Worm (Caenorhabditis elegans) whole organism, L4 larva: Measurements from ENCODE around the gene F09F7.6.

Experiments
- F10B5.3 ChIP-seq: sonication (generic microtip); optimal IDR thresholded peaks from 2 replicates; lab custom pipeline; 2016; ENCODE audit warnings: mild to moderate bottlenecking, missing genetic modification characterization, missing compliant biosample characterization
- F37D6.2 ChIP-seq: sonication (generic microtip); optimal IDR thresholded peaks from 2 replicates; lab custom pipeline; 2016; ENCODE audit warnings: mild to moderate bottlenecking, missing genetic modification characterization, missing compliant biosample characterization
- F49E8.2 ChIP-seq: sonication (generic microtip); optimal IDR thresholded peaks from 2 replicates; lab custom pipeline; 2016; ENCODE audit warnings: missing compliant biosample characterization, mild to moderate bottlenecking, missing genetic modification characterization, borderline replicate concordance
- Y48G9A.11 ChIP-seq: fragments of 200-800 bp; sonication (Bioruptor generic); IDR thresholded peaks from 2 replicates; pipeline ENCODE4 v1.3.6; 2022; ENCODE audit warnings: missing genetic modification reagents, missing genetic modification characterization, missing compliant biosample characterization
- ZK337.2 ChIP-seq: fragments of 200-800 bp; sonication (Bioruptor generic); IDR thresholded peaks from 2 replicates; pipeline ENCODE4 v1.3.6; 2022; ENCODE audit warnings: missing genetic modification reagents, missing genetic modification characterization, missing compliant biosample characterization
- aha-1 ChIP-seq: fragments of 150-350 bp; peaks from one replicate; lab custom pipeline; 2014; ENCODE audit warnings: missing biosample characterization, missing genetic modification characterization
- ceh-28 ChIP-seq: fragments of 150-350 bp; optimal IDR thresholded peaks from 2 replicates; lab custom pipeline; 2014; ENCODE audit warnings: missing biosample characterization, missing genetic modification reagents, missing genetic modification characterization
- ceh-44 ChIP-seq: fragments of 200-800 bp; sonication (Bioruptor generic); IDR thresholded peaks from 2 replicates; pipeline ENCODE4 v1.3.6; 2022; ENCODE audit warnings: missing genetic modification reagents, missing genetic modification characterization, missing compliant biosample characterization
- ceh-82 ChIP-seq: sonication (generic microtip); optimal IDR thresholded peaks from 2 replicates; lab custom pipeline; 2017; ENCODE audit warnings: missing biosample characterization, missing genetic modification characterization
- cey-2 ChIP-seq: sonication (generic microtip); optimal IDR thresholded peaks from 3 replicates; lab custom pipeline; 2017; ENCODE audit warnings: missing genetic modification characterization, mild to moderate bottlenecking, missing compliant biosample characterization, antibody characterized with exemption, borderline replicate concordance; ENCODE audit not compliant: insufficient read depth
- daf-12 ChIP-seq: fragments of 150-350 bp; optimal IDR thresholded peaks from 2 replicates; lab custom pipeline; 2014; ENCODE audit warnings: missing biosample characterization, missing genetic modification reagents, missing genetic modification characterization
- daf-16 ChIP-seq, 3 experiments: sonication (generic microtip); optimal IDR thresholded peaks; 2 replicates each; lab custom pipeline; 2016 to 2017; ENCODE audit warnings: missing genetic modification characterization in 3 of 3, missing genetic modification reagents in 3 of 3, mild to moderate bottlenecking in 2 of 3, missing compliant biosample characterization in 2 of 3, missing biosample characterization in 1 of 3, moderate library complexity in 1 of 3
- daf-8 ChIP-seq: fragments of 200-800 bp; sonication (Bioruptor generic); IDR thresholded peaks from 2 replicates; pipeline ENCODE4 v1.3.6; 2022; ENCODE audit warnings: missing genetic modification characterization, missing compliant biosample characterization
- dmd-6 ChIP-seq: fragments of 200-800 bp; sonication (Bioruptor generic); IDR thresholded peaks from 2 replicates; pipeline ENCODE4 v1.3.6; 2022; ENCODE audit warnings: missing genetic modification reagents, missing genetic modification characterization, missing compliant biosample characterization
- dve-1 ChIP-seq: sonication (generic microtip); optimal IDR thresholded peaks from 2 replicates; lab custom pipeline; 2017; ENCODE audit warnings: antibody characterized with exemption, mild to moderate bottlenecking, missing genetic modification characterization, missing compliant biosample characterization; ENCODE audit not compliant: insufficient read depth
- fkh-10 ChIP-seq: fragments of 150-350 bp; optimal IDR thresholded peaks from 2 replicates; lab custom pipeline; 2014; ENCODE audit warnings: missing biosample characterization, missing genetic modification reagents, missing genetic modification characterization
- hlh-11 ChIP-seq: fragments of 200-800 bp; sonication (Bioruptor generic); optimal IDR thresholded peaks from 2 replicates; lab custom pipeline; 2018; ENCODE audit warnings: mild to moderate bottlenecking, missing genetic modification characterization, missing compliant biosample characterization
- hlh-30 ChIP-seq: sonication (generic microtip); optimal IDR thresholded peaks from 2 replicates; lab custom pipeline; 2017; ENCODE audit warnings: antibody characterized with exemption, mild to moderate bottlenecking, missing genetic modification characterization, missing compliant biosample characterization; ENCODE audit not compliant: insufficient read depth
- lim-7 ChIP-seq: fragments of 200-800 bp; sonication (Bioruptor generic); IDR thresholded peaks from 2 replicates; pipeline ENCODE4 v1.3.6; 2022; ENCODE audit warnings: missing genetic modification characterization, missing compliant biosample characterization
- lin-13 ChIP-seq: fragments of 150-350 bp; optimal IDR thresholded peaks from 2 replicates; lab custom pipeline; 2014; ENCODE audit warnings: missing biosample characterization, missing genetic modification reagents, missing genetic modification characterization
- lin-29 ChIP-seq: fragments of 200-800 bp; sonication (Bioruptor generic); IDR thresholded peaks from 2 replicates; pipeline ENCODE4 v1.3.6; 2022; ENCODE audit warnings: missing genetic modification reagents, missing genetic modification characterization, missing compliant biosample characterization
- lsy-2 ChIP-seq, 2 experiments: fragments of 150-350 bp in 1 of 2; sonication (generic microtip) in 1 of 2; optimal IDR thresholded peaks; 2 replicates each; lab custom pipeline; 2014 to 2017; ENCODE audit warnings: missing biosample characterization in 2 of 2, missing genetic modification characterization in 2 of 2
- mdl-1 ChIP-seq, 2 experiments: fragments of 150-350 bp in 1 of 2; sonication (generic microtip) in 1 of 2; optimal IDR thresholded peaks; 2 replicates each; lab custom pipeline; 2014 to 2017; ENCODE audit warnings: missing biosample characterization in 2 of 2, missing genetic modification characterization in 2 of 2
- mep-1 ChIP-seq: fragments of 150-350 bp; sonication (generic microtip); optimal IDR thresholded peaks from 3 replicates; lab custom pipeline; 2014; ENCODE audit warnings: missing biosample characterization, missing genetic modification characterization
- mes-2 ChIP-seq: sonication (generic microtip); optimal IDR thresholded peaks from 2 replicates; lab custom pipeline; 2016; ENCODE audit warnings: missing genotype, mild to moderate bottlenecking, missing genetic modification characterization, missing compliant biosample characterization; ENCODE audit not compliant: poor library complexity, severe bottlenecking
- mxl-3 ChIP-seq: fragments of 200-800 bp; sonication (Bioruptor generic); optimal IDR thresholded peaks from 2 replicates; lab custom pipeline; 2018; ENCODE audit warnings: mild to moderate bottlenecking, missing genetic modification characterization, missing compliant biosample characterization
- nhr-11 ChIP-seq: fragments of 150-350 bp; optimal IDR thresholded peaks from 2 replicates; lab custom pipeline; 2014; ENCODE audit warnings: missing biosample characterization, missing genetic modification characterization
- nhr-111 ChIP-seq: fragments of 200-800 bp; sonication (Bioruptor generic); optimal IDR thresholded peaks from 2 replicates; lab custom pipeline; 2018; ENCODE audit warnings: mild to moderate bottlenecking, missing genetic modification characterization, missing compliant biosample characterization
- nhr-25 ChIP-seq: sonication (generic microtip); optimal IDR thresholded peaks from 2 replicates; lab custom pipeline; 2017; ENCODE audit warnings: missing genetic modification characterization, mild to moderate bottlenecking, missing compliant biosample characterization, antibody characterized with exemption, moderate library complexity, borderline replicate concordance; ENCODE audit not compliant: insufficient read depth
- nhr-28 ChIP-seq: fragments of 150-350 bp; optimal IDR thresholded peaks from 2 replicates; lab custom pipeline; 2014; ENCODE audit warnings: missing biosample characterization, missing genetic modification characterization
- nhr-48 ChIP-seq: sonication (generic microtip); optimal IDR thresholded peaks from 2 replicates; lab custom pipeline; 2016; ENCODE audit warnings: mild to moderate bottlenecking, missing genetic modification characterization, missing compliant biosample characterization
- nhr-6 ChIP-seq: fragments of 150-350 bp; optimal IDR thresholded peaks from 2 replicates; lab custom pipeline; 2014; ENCODE audit warnings: missing biosample characterization, missing genetic modification characterization
- pqm-1 ChIP-seq: sonication (generic microtip); optimal IDR thresholded peaks from 2 replicates; lab custom pipeline; 2017; ENCODE audit warnings: missing biosample characterization, missing genetic modification characterization
- skn-1 ChIP-seq: fragments of 150-350 bp; optimal IDR thresholded peaks from 2 replicates; lab custom pipeline; 2014; ENCODE audit warnings: missing biosample characterization, missing genetic modification characterization
- tra-1 ChIP-seq: fragments of 200-800 bp; sonication (Bioruptor generic); IDR thresholded peaks from 2 replicates; pipeline ENCODE4 v1.3.6; 2022; ENCODE audit warnings: missing genetic modification reagents, missing genetic modification characterization, missing compliant biosample characterization
- unc-130 ChIP-seq: sonication (generic microtip); optimal IDR thresholded peaks from 2 replicates; lab custom pipeline; 2016; ENCODE audit warnings: missing genetic modification reagents, missing genetic modification characterization, missing compliant biosample characterization
- unc-39 ChIP-seq: sonication (generic microtip); optimal IDR thresholded peaks from 2 replicates; lab custom pipeline; 2017; ENCODE audit warnings: missing biosample characterization, missing genetic modification characterization
- unc-62 ChIP-seq, 3 experiments: fragments of 150-350 bp in 1 of 3; sonication (generic microtip); optimal IDR thresholded peaks in 2 of 3; peaks in 1 of 3; 1 replicate in 1 of 3; 2 replicates in 2 of 3; lab custom pipeline; 2014 to 2017; ENCODE audit warnings: missing biosample characterization in 3 of 3, missing genetic modification characterization in 3 of 3, missing genetic modification reagents in 3 of 3, missing genotype in 1 of 3
- zag-1 ChIP-seq: fragments of 150-350 bp; optimal IDR thresholded peaks from 2 replicates; lab custom pipeline; 2014; ENCODE audit warnings: missing biosample characterization, missing genetic modification characterization
- zfp-2 ChIP-seq: sonication (generic microtip); optimal IDR thresholded peaks from 2 replicates; lab custom pipeline; 2016; ENCODE audit warnings: mild to moderate bottlenecking, missing genetic modification characterization, missing compliant biosample characterization
- ztf-7 ChIP-seq: fragments of 150-350 bp; optimal IDR thresholded peaks from 2 replicates; lab custom pipeline; 2014; ENCODE audit warnings: missing biosample characterization, missing genetic modification characterization

Gene F09F7.6

ce11 chrIII:5550193-5550592, 1.7 kb downstream of the F09F7.6 start:
- TF ChIP-seq F49E8.2 (tag; lab: Kevin White, UChicago): no peak
- TF ChIP-seq zag-1: no peak
- no peak for TF ChIP-seq mep-1
- peak; percentile 48 for TF ChIP-seq nhr-28 (tag; lab: Kevin White, UChicago)
- TF ChIP-seq hlh-11 (tag; lab: Kevin White, UChicago): no peak
- TF ChIP-seq lin-29: peak; percentile 9; the same call in 1 of the 2 replicates
- no peak for TF ChIP-seq unc-130 (GFP tag; lab: Kevin White, UChicago)
- TF ChIP-seq dmd-6: 0 out of 2 replicates have a peak, but pooled peaks have one; percentile 12
- no peak for TF ChIP-seq nhr-11 (tag; lab: Kevin White, UChicago)
- TF ChIP-seq cey-2: peak; percentile 6
- peak; percentile 18 for TF ChIP-seq hlh-30 (tag; lab: Kevin White, UChicago)
- TF ChIP-seq daf-8 (GFP tag; lab: Robert Waterston, UW): no peak
- TF ChIP-seq F10B5.3 (tag; lab: Kevin White, UChicago): no peak
- peak in 1 of 2 experiments; percentile 61 for TF ChIP-seq unc-62 (GFP tag; optimal IDR thresholded peaks at IDR 0.05 in 1 of 2; lab: Kevin White, UChicago)
- no peak for TF ChIP-seq unc-62 (tag; optimal IDR thresholded peaks at IDR 0.05; lab: Kevin White, UChicago)
- TF ChIP-seq F37D6.2: no peak
- peak; percentile 42 for TF ChIP-seq aha-1 (tag; lab: Kevin White, UChicago)
- TF ChIP-seq dve-1 (tag; lab: Kevin White, UChicago): peak; percentile 23
- TF ChIP-seq mdl-1 (tag; optimal IDR thresholded peaks at IDR 0.05; lab: Kevin White, UChicago): peak in 1 of 2 experiments; percentile 32
- TF ChIP-seq lim-7: no peak
- no peak for TF ChIP-seq ceh-28 (tag; lab: Kevin White, UChicago)

ce11 chrIII:5546730-5547129, 5.2 kb downstream of the F09F7.6 start, which contains the start of gene F09F7.5:
TSS of gene F09F7.5 (plus strand) at chrIII:5546987.
- TF ChIP-seq mxl-3 (GFP tag; lab: Kevin White, UChicago) (peak; percentile 31), mdl-1 (tag; optimal IDR thresholded peaks at IDR 0.05; lab: Kevin White, UChicago) (no peak), daf-16 (GFP tag; optimal IDR thresholded peaks at IDR 0.05; lab: Kevin White, UChicago) (no peak), daf-16 (tag; optimal IDR thresholded peaks at IDR 0.05; lab: Kevin White, UChicago) (peak; percentile 30), pqm-1 (tag; lab: Kevin White, UChicago) (peak; percentile 70), dmd-6 (peak; percentile 55), unc-39 (tag; lab: Kevin White, UChicago) (no peak)

ce11 chrIII:5546309-5546708, 5.6 kb downstream of the F09F7.6 start:
- TF ChIP-seq nhr-28 (tag; lab: Kevin White, UChicago) (peak; percentile 49), zfp-2 (no peak), nhr-6 (tag; lab: Kevin White, UChicago) (no peak), mdl-1 (tag; optimal IDR thresholded peaks at IDR 0.05; lab: Kevin White, UChicago) (peak in 1 of 2 experiments; percentile 51), dve-1 (tag; lab: Kevin White, UChicago) (peak; percentile 38), nhr-48 (tag; lab: Kevin White, UChicago) (peak; percentile 19), mes-2 (tag; lab: Kevin White, UChicago) (peak; percentile 14), ceh-44 (GFP tag; lab: Robert Waterston, UW) (no peak), hlh-30 (tag; lab: Kevin White, UChicago) (peak; percentile 2)
- TF ChIP-seq, all 104 proteins: peak for 6

- no peak for TF ChIP-seq aha-1 (tag; lab: Kevin White, UChicago)
- TF ChIP-seq Y48G9A.11 (GFP tag; lab: Robert Waterston, UW): 0 out of 2 replicates have a peak, but pooled peaks have one; percentile 51
Observed at ce11 chrIII:5543727-5544345, 8.1 kb downstream of the F09F7.6 start, which contains the start of gene D1044.1. TSS of gene D1044.1 (plus strand) at chrIII:5544295.

- no peak for TF ChIP-seq tra-1 (GFP tag; lab: Robert Waterston, UW)
- TF ChIP-seq fkh-10: no peak
- TF ChIP-seq unc-130 (GFP tag; lab: Kevin White, UChicago): no peak
- no peak for TF ChIP-seq lin-13 (GFP tag; lab: Kevin White, UChicago)
- no peak for TF ChIP-seq daf-12
- TF ChIP-seq ztf-7 (tag; lab: Kevin White, UChicago): no peak
- TF ChIP-seq ZK337.2 (GFP tag; lab: Robert Waterston, UW): no peak
- no peak for TF ChIP-seq lsy-2 (tag; optimal IDR thresholded peaks at IDR 0.05; lab: Kevin White, UChicago)
- no peak for TF ChIP-seq ceh-82 (tag; lab: Kevin White, UChicago)
- TF ChIP-seq skn-1: no peak
- TF ChIP-seq nhr-111 (GFP tag; lab: Kevin White, UChicago): no peak
- TF ChIP-seq ceh-44 (GFP tag; lab: Robert Waterston, UW): no peak
- no peak for TF ChIP-seq nhr-25
- no peak for TF ChIP-seq F49E8.2 (tag; lab: Kevin White, UChicago)
Observed at ce11 chrIII:5543050-5543449, 8.9 kb downstream of the F09F7.6 start, which contains the start of gene D1044.6. TSS of gene D1044.6 (minus strand) at chrIII:5543177.
